Worm (Caenorhabditis elegans) whole organism, L4 larva: ENCODE measurements around the gene nhr-286.

Experiments used
- F10B5.3 ChIP-seq: sonication (generic microtip); optimal IDR thresholded peaks from 2 replicates; lab custom pipeline; 2016; ENCODE audit warnings: mild to moderate bottlenecking, missing genetic modification characterization, missing compliant biosample characterization
- Y48G9A.11 ChIP-seq: fragments of 200-800 bp; sonication (Bioruptor generic); IDR thresholded peaks from 2 replicates; pipeline ENCODE4 v1.3.6; 2022; ENCODE audit warnings: missing genetic modification reagents, missing genetic modification characterization, missing compliant biosample characterization
- Y75B8A.6 ChIP-seq: fragments of 200-800 bp; sonication (Bioruptor generic); IDR thresholded peaks from 2 replicates; pipeline ENCODE4 v1.3.6; 2022; ENCODE audit warnings: missing genetic modification reagents, missing genetic modification characterization, missing compliant biosample characterization
- ZK546.5 ChIP-seq, 2 experiments: sonication (generic microtip); optimal IDR thresholded peaks; 2 replicates each; lab custom pipeline; 2017; ENCODE audit warnings: missing biosample characterization in 2 of 2, missing genetic modification characterization in 2 of 2
- aha-1 ChIP-seq: fragments of 150-350 bp; peaks from one replicate; lab custom pipeline; 2014; ENCODE audit warnings: missing biosample characterization, missing genetic modification characterization
- aly-2 ChIP-seq: sonication (generic microtip); optimal IDR thresholded peaks from 2 replicates; lab custom pipeline; 2018; ENCODE audit warnings: missing biosample characterization, missing genetic modification characterization
- ceh-32 ChIP-seq: sonication (generic microtip); optimal IDR thresholded peaks from 2 replicates; lab custom pipeline; 2016; ENCODE audit warnings: mild to moderate bottlenecking, missing genetic modification characterization, missing compliant biosample characterization; ENCODE audit not compliant: poor library complexity
- ceh-44 ChIP-seq: fragments of 200-800 bp; sonication (Bioruptor generic); IDR thresholded peaks from 2 replicates; pipeline ENCODE4 v1.3.6; 2022; ENCODE audit warnings: missing genetic modification reagents, missing genetic modification characterization, missing compliant biosample characterization
- daf-16 ChIP-seq, 3 experiments: sonication (generic microtip); optimal IDR thresholded peaks; 2 replicates each; lab custom pipeline; 2016 to 2017; ENCODE audit warnings: missing genetic modification characterization in 3 of 3, missing genetic modification reagents in 3 of 3, mild to moderate bottlenecking in 2 of 3, missing compliant biosample characterization in 2 of 3, missing biosample characterization in 1 of 3, moderate library complexity in 1 of 3
- dve-1 ChIP-seq: sonication (generic microtip); optimal IDR thresholded peaks from 2 replicates; lab custom pipeline; 2017; ENCODE audit warnings: antibody characterized with exemption, mild to moderate bottlenecking, missing genetic modification characterization, missing compliant biosample characterization; ENCODE audit not compliant: insufficient read depth
- egl-43 ChIP-seq: fragments of 200-800 bp; sonication (Bioruptor generic); IDR thresholded peaks from 2 replicates; pipeline ENCODE4 v1.3.6; 2022; ENCODE audit warnings: missing genetic modification reagents, missing genetic modification characterization, missing compliant biosample characterization
- fkh-10 ChIP-seq: fragments of 150-350 bp; optimal IDR thresholded peaks from 2 replicates; lab custom pipeline; 2014; ENCODE audit warnings: missing biosample characterization, missing genetic modification reagents, missing genetic modification characterization
- fos-1 ChIP-seq: fragments of 150-350 bp; optimal IDR thresholded peaks from 2 replicates; lab custom pipeline; 2014; ENCODE audit warnings: missing biosample characterization, missing genetic modification characterization
- lin-29 ChIP-seq: fragments of 200-800 bp; sonication (Bioruptor generic); IDR thresholded peaks from 2 replicates; pipeline ENCODE4 v1.3.6; 2022; ENCODE audit warnings: missing genetic modification reagents, missing genetic modification characterization, missing compliant biosample characterization
- lin-38 ChIP-seq: fragments of 200-800 bp; sonication (Bioruptor generic); IDR thresholded peaks from 2 replicates; pipeline ENCODE4 v1.3.6; 2022; ENCODE audit warnings: missing genetic modification reagents, missing genetic modification characterization, missing compliant biosample characterization
- mep-1 ChIP-seq: fragments of 150-350 bp; sonication (generic microtip); optimal IDR thresholded peaks from 3 replicates; lab custom pipeline; 2014; ENCODE audit warnings: missing biosample characterization, missing genetic modification characterization
- mxl-3 ChIP-seq: fragments of 200-800 bp; sonication (Bioruptor generic); optimal IDR thresholded peaks from 2 replicates; lab custom pipeline; 2018; ENCODE audit warnings: mild to moderate bottlenecking, missing genetic modification characterization, missing compliant biosample characterization
- snpc-4 ChIP-seq: fragments of 150-350 bp; optimal IDR thresholded peaks from 2 replicates; lab custom pipeline; 2014; ENCODE audit warnings: missing biosample characterization, missing genetic modification characterization
- unc-62 ChIP-seq, 3 experiments: fragments of 150-350 bp in 1 of 3; sonication (generic microtip); optimal IDR thresholded peaks in 2 of 3; peaks in 1 of 3; 1 replicate in 1 of 3; 2 replicates in 2 of 3; lab custom pipeline; 2014 to 2017; ENCODE audit warnings: missing biosample characterization in 3 of 3, missing genetic modification characterization in 3 of 3, missing genetic modification reagents in 3 of 3, missing genotype in 1 of 3
- zag-1 ChIP-seq: fragments of 150-350 bp; optimal IDR thresholded peaks from 2 replicates; lab custom pipeline; 2014; ENCODE audit warnings: missing biosample characterization, missing genetic modification characterization
- zip-11 ChIP-seq: fragments of 200-800 bp; sonication (Bioruptor generic); IDR thresholded peaks from 2 replicates; pipeline ENCODE4 v1.3.6; 2022; ENCODE audit warnings: missing genetic modification characterization, missing compliant biosample characterization
- ztf-11 ChIP-seq: fragments of 150-350 bp; optimal IDR thresholded peaks from 2 replicates; lab custom pipeline; 2014; ENCODE audit warnings: missing biosample characterization, missing genetic modification characterization

Gene nhr-286

DNA sequence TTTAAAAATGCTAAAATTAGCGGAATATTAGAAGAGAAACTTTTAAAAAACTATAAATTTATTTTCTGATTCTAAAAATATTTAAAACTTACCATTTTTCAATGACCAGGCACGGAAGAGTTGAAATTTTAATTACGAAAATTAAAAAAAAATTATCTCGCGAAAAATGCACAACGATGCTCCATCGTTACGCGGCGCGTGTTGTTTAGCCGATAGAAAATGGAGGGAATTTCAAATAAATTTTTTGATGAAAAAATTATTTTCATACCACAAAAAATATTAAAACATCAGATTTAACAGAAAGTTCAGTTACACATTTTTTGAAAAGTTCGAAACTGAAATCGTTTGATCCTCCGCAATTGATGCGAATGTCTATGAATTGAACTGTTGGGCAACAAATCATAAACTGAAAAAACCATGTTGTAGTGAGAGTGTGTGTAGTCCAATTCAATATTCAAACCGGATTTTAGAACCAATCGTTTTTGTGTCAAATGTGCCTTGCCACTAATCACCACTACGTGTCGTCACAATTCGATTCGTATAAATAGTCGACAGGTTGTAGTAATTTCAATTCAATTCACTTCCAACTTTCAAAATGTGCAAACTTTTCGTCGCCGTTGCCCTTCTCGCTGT lies 40.2 kb downstream of the nhr-286 start, which contains the start of the genes tofu-2 and spig-1:
tofu-2 (minus strand) TSS at position 116 of the 633 bp plus-strand sequence.
spig-1 (plus strand) TSS at position 583 of the 633 bp plus-strand sequence.
- no peak for TF ChIP-seq mep-1
- no peak for TF ChIP-seq dve-1 (tag; lab: Kevin White, UChicago)
- no peak for TF ChIP-seq aly-2 (tag; lab: Kevin White, UChicago)
- peak; percentile 96 for TF ChIP-seq Y48G9A.11 (GFP tag; lab: Robert Waterston, UW)
- no peak for TF ChIP-seq lin-29 (GFP tag; lab: Robert Waterston, UW)
- TF ChIP-seq ZK546.5 (tag; optimal IDR thresholded peaks at IDR 0.05; lab: Kevin White, UChicago), result no peak
- TF ChIP-seq, all 104 proteins: peak for 1

DNA sequence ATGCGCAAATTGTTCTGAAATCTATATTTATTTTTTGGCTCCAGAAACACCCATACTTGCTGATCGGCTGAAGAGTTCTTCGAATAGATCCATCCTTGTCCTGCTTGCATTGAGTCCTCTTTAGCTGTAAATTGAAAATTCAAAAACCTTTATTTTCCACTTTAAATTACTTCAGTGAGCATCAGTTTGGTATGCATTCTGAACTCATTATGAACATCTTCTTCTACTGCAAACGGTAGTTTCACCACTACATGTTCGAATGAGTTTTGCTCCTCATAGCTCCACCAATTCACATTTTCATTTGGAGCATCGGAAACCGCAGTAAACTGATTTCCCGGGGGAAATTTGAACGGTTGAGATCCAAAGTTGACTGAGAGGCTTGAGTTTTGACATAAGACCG lies 41.3 kb downstream of the nhr-286 start:
- TF ChIP-seq ztf-11 (tag; lab: Kevin White, UChicago) (no peak), unc-62 (GFP tag; optimal IDR thresholded peaks at IDR 0.05 in 1 of 2; lab: Kevin White, UChicago) (peak in 1 of 2 experiments; percentile 92), unc-62 (tag; optimal IDR thresholded peaks at IDR 0.05; lab: Kevin White, UChicago) (no peak), Y75B8A.6 (GFP tag; lab: Robert Waterston, UW) (no peak), aha-1 (peak; percentile 27), ceh-44 (no peak)

DNA sequence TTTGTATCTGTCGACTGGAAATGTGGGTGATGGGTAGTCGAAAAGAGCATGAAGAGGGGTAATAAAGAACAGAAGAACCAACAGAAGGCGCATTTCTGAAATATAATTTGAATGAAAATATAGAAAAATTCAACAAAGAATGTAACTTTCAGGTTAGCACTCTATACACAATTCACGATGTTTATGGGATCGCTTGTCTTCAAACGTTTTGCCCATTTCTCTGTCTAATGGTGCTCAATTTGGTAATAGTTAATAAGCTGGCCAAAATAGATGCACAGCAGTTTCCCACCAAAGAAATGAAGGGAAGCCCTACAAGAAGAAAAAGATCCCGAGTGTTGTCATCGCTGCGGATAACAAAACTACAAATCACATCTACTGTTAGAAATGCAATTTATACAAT lies 43.9 kb downstream of the nhr-286 start, which contains the start of gene F20A1.8:
F20A1.8 (minus strand) TSS at position 101 of the 400 bp plus-strand sequence.
- TF ChIP-seq lin-38 (GFP tag; lab: Robert Waterston, UW) (no peak), fos-1 (no peak), unc-62 (GFP tag; optimal IDR thresholded peaks at IDR 0.05 in 1 of 2; lab: Kevin White, UChicago) (peak in 1 of 2 experiments; percentile 16), unc-62 (tag; optimal IDR thresholded peaks at IDR 0.05; lab: Kevin White, UChicago) (no peak)

DNA sequence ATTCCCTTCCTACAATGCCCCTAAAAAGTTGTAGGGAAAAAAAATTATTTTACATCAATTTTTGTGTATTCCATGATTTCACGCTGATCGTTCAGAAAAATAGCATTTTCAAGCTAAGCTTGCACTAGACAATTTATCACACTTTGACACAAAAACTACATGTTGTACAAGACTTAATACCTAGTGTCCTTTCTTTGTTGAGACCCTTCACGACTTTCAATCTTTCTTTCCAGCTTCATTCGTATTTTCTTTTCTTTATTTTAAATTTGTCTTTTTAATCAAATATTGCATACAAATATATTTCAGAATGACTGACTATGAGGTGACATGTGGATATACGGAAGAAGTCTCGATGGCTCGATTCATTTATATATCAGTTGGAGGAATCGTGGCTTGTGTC lies 45.4 kb downstream of the nhr-286 start, which contains the start of gene F20A1.2:
F20A1.2 (plus strand) TSS at position 301 of the 400 bp plus-strand sequence.
- no peak for TF ChIP-seq zag-1 (tag; lab: Kevin White, UChicago)
- TF ChIP-seq daf-16 (GFP tag; optimal IDR thresholded peaks at IDR 0.05; lab: Kevin White, UChicago), result no peak
- TF ChIP-seq daf-16 (tag; optimal IDR thresholded peaks at IDR 0.05; lab: Kevin White, UChicago), result no peak
- TF ChIP-seq zip-11 (GFP tag; lab: Robert Waterston, UW), result no peak
- no peak for TF ChIP-seq snpc-4 (tag; lab: Kevin White, UChicago)
- no peak for TF ChIP-seq unc-62 (GFP tag; optimal IDR thresholded peaks at IDR 0.05 in 1 of 2; lab: Kevin White, UChicago)
- no peak for TF ChIP-seq unc-62 (tag; optimal IDR thresholded peaks at IDR 0.05; lab: Kevin White, UChicago)
- TF ChIP-seq egl-43 (GFP tag; lab: Robert Waterston, UW), result no peak
- TF ChIP-seq F10B5.3 (tag; lab: Kevin White, UChicago), result no peak
- TF ChIP-seq fkh-10 (GFP tag; lab: Kevin White, UChicago), result no peak
- TF ChIP-seq ceh-32, result no peak
- TF ChIP-seq ZK546.5 (tag; optimal IDR thresholded peaks at IDR 0.05; lab: Kevin White, UChicago), result no peak
- TF ChIP-seq mxl-3, result no peak
